Fruit fly (Drosophila melanogaster) whole organism, pupa: Measurements from ENCODE around the gene dan.

Experiments used
- CG10348 ChIP-seq: fragments of 200-800 bp; sonication (Bioruptor generic); IDR thresholded peaks from 2 replicates; pipeline ENCODE4 v1.3.6; 2022; ENCODE audit warnings: missing biosample characterization, missing genetic modification characterization
- CG12605 ChIP-seq: fragments of 200-800 bp; sonication (Bioruptor generic); IDR thresholded peaks from 2 replicates; pipeline ENCODE4 v1.3.6; 2022; ENCODE audit warnings: missing biosample characterization, missing genetic modification characterization
- CG13204 ChIP-seq: fragments of 200-800 bp; sonication (Bioruptor generic); optimal IDR thresholded peaks from 2 replicates; lab custom pipeline; 2018; ENCODE audit warnings: missing biosample characterization, mild to moderate bottlenecking, missing genetic modification characterization, moderate library complexity
- CG14655 ChIP-seq: fragments of 200-800 bp; sonication (Bioruptor generic); optimal IDR thresholded peaks from 3 replicates; lab custom pipeline; 2017; ENCODE audit warnings: mild to moderate bottlenecking, missing biosample characterization, missing genetic modification reagents, missing genetic modification characterization
- CG15710 ChIP-seq: fragments of 200-800 bp; sonication (Bioruptor generic); optimal IDR thresholded peaks from 2 replicates; lab custom pipeline; 2018; ENCODE audit warnings: missing biosample characterization, mild to moderate bottlenecking, missing genetic modification characterization, moderate library complexity
- CG17806 ChIP-seq: fragments of 200-800 bp; sonication (Bioruptor generic); optimal IDR thresholded peaks from 2 replicates; lab custom pipeline; 2018; ENCODE audit warnings: missing biosample characterization, mild to moderate bottlenecking, missing genetic modification characterization, moderate library complexity
- CG32121 ChIP-seq: fragments of 200-800 bp; sonication (Bioruptor generic); IDR thresholded peaks from 2 replicates; pipeline ENCODE4 v1.3.6; 2022; ENCODE audit warnings: missing biosample characterization, missing genetic modification characterization
- CG34367 ChIP-seq: fragments of 200-800 bp; sonication (Bioruptor generic); optimal IDR thresholded peaks from 2 replicates; lab custom pipeline; 2018; ENCODE audit warnings: missing biosample characterization, mild to moderate bottlenecking, missing genetic modification characterization
- CG4496 ChIP-seq: fragments of 200-800 bp; sonication (Bioruptor generic); IDR thresholded peaks from 3 replicates; pipeline ENCODE4 v1.3.6; 2022; ENCODE audit warnings: missing biosample characterization, missing genetic modification characterization
- CG8159 ChIP-seq: fragments of 200-800 bp; sonication (Bioruptor generic); optimal IDR thresholded peaks from 3 replicates; lab custom pipeline; 2018; ENCODE audit warnings: missing biosample characterization, mild to moderate bottlenecking, missing genetic modification characterization, moderate library complexity
- CG8301 ChIP-seq: fragments of 200-800 bp; sonication (Bioruptor generic); optimal IDR thresholded peaks from 2 replicates; lab custom pipeline; 2018; ENCODE audit warnings: missing biosample characterization, mild to moderate bottlenecking, missing genetic modification characterization
- CG9948 ChIP-seq: fragments of 200-800 bp; sonication (Bioruptor generic); optimal IDR thresholded peaks from 2 replicates; lab custom pipeline; 2018; ENCODE audit warnings: missing biosample characterization, mild to moderate bottlenecking, missing genetic modification characterization, moderate library complexity
- D1 ChIP-seq: fragments of 200-800 bp; sonication (Bioruptor generic); optimal IDR thresholded peaks from 2 replicates; lab custom pipeline; 2018; ENCODE audit warnings: missing biosample characterization, mild to moderate bottlenecking, missing genetic modification characterization, moderate library complexity
- EcR ChIP-seq: fragments of 200-800 bp; sonication (Bioruptor generic); optimal IDR thresholded peaks from 3 replicates; lab custom pipeline; 2019; ENCODE audit warnings: missing biosample characterization, missing genetic modification characterization, mild to moderate bottlenecking, moderate library complexity, missing genetic modification reagents
- Ets98B ChIP-seq: fragments of 200-800 bp; sonication (Bioruptor generic); IDR thresholded peaks from 2 replicates; pipeline ENCODE4 v1.3.6; 2022; ENCODE audit warnings: missing biosample characterization, missing genetic modification characterization
- Pif1A ChIP-seq: fragments of 200-800 bp; sonication (Bioruptor generic); optimal IDR thresholded peaks from 3 replicates; lab custom pipeline; 2016; ENCODE audit warnings: missing biosample characterization, missing genetic modification characterization
- Pif1B ChIP-seq: fragments of 200-800 bp; sonication (Bioruptor generic); optimal IDR thresholded peaks from 3 replicates; lab custom pipeline; 2016; ENCODE audit warnings: missing biosample characterization, missing genetic modification characterization
- Snoo ChIP-seq: fragments of 200-800 bp; sonication (Bioruptor generic); optimal IDR thresholded peaks from 3 replicates; lab custom pipeline; 2017; ENCODE audit warnings: missing biosample characterization, mild to moderate bottlenecking, missing genetic modification characterization, inconsistent platforms
- fd96Ca ChIP-seq: fragments of 200-800 bp; sonication (Bioruptor generic); IDR thresholded peaks from 3 replicates; pipeline ENCODE4 v1.3.6; 2022; ENCODE audit warnings: missing biosample characterization, missing genetic modification characterization
- gl ChIP-seq: fragments of 200-800 bp; sonication (Bioruptor generic); optimal IDR thresholded peaks from 2 replicates; lab custom pipeline; 2018; ENCODE audit warnings: missing biosample characterization, mild to moderate bottlenecking, missing genetic modification characterization
- rn ChIP-seq: fragments of 200-800 bp; sonication (Bioruptor generic); IDR thresholded peaks from 2 replicates; pipeline ENCODE4 v1.3.6; 2022; ENCODE audit warnings: missing biosample characterization, missing genetic modification characterization

The dan gene

dm6 chr3R:25183484-25184442 lies at the start of gene dan:
Gene dan (plus strand): TSS chr3R:25184383.
- TF ChIP-seq CG8159 (tag; lab: Kevin White, UChicago) (peak; percentile 71), CG15710 (peak; percentile 68), CG10348 (GFP tag; lab: Robert Waterston, UW) (no peak), Pif1A (GFP tag; lab: Kevin White, UChicago) (no peak), Snoo (tag; lab: Kevin White, UChicago) (no peak), rn (GFP tag; lab: Robert Waterston, UW) (no peak), CG13204 (GFP tag; lab: Kevin White, UChicago) (peak; percentile 53), CG32121 (GFP tag; lab: Robert Waterston, UW) (no peak), CG14655 (GFP tag; lab: Kevin White, UChicago) (peak; percentile 16), EcR (GFP tag; lab: Kevin White, UChicago) (peak; percentile 38), CG4496 (GFP tag; lab: Robert Waterston, UW) (no peak), Ets98B (GFP tag; lab: Robert Waterston, UW) (no peak), fd96Ca (0 out of 3 replicates have a peak, but pooled peaks have one; percentile 17), CG17806 (tag; lab: Kevin White, UChicago) (peak; percentile 51), gl (tag; lab: Kevin White, UChicago) (no peak), D1 (no peak), CG34367 (tag; lab: Kevin White, UChicago) (peak; percentile 39), Pif1B (GFP tag; lab: Kevin White, UChicago) (no peak), CG12605 (GFP tag; lab: Robert Waterston, UW) (peak; percentile 24; the same call in 1 of the 2 replicates), CG8301 (tag; lab: Kevin White, UChicago) (no peak), CG9948 (tag; lab: Kevin White, UChicago) (peak; percentile 61)
- TF ChIP-seq, all 21 proteins: peak for 10

dm6 chr3R:25137565-25138367 lies 46.4 kb upstream of the dan start, which contains the start of gene danr:
Gene danr (plus strand): TSS chr3R:25138072.
- peak; percentile 76 for TF ChIP-seq CG12605 (GFP tag; lab: Robert Waterston, UW)
- no peak for TF ChIP-seq CG8159 (tag; lab: Kevin White, UChicago)
- TF ChIP-seq CG15710: no peak

- TF ChIP-seq gl (tag; lab: Kevin White, UChicago): no peak
- peak; percentile 13 for TF ChIP-seq CG15710
- TF ChIP-seq CG10348 (GFP tag; lab: Robert Waterston, UW): no peak
- no peak for TF ChIP-seq CG32121 (GFP tag; lab: Robert Waterston, UW)
- TF ChIP-seq rn (GFP tag; lab: Robert Waterston, UW): no peak
- no peak for TF ChIP-seq EcR (GFP tag; lab: Kevin White, UChicago)
- no peak for TF ChIP-seq Snoo (tag; lab: Kevin White, UChicago)
- no peak for TF ChIP-seq CG14655 (GFP tag; lab: Kevin White, UChicago)
- peak; percentile 33 for TF ChIP-seq CG8159 (tag; lab: Kevin White, UChicago)
- TF ChIP-seq Pif1A (GFP tag; lab: Kevin White, UChicago): no peak
- TF ChIP-seq CG13204 (GFP tag; lab: Kevin White, UChicago): no peak
- no peak for TF ChIP-seq CG12605 (GFP tag; lab: Robert Waterston, UW)
- TF ChIP-seq CG4496 (GFP tag; lab: Robert Waterston, UW): no peak
- no peak for TF ChIP-seq CG17806 (tag; lab: Kevin White, UChicago)
- TF ChIP-seq Pif1B (GFP tag; lab: Kevin White, UChicago): no peak
- no peak for TF ChIP-seq CG8301 (tag; lab: Kevin White, UChicago)
- no peak for TF ChIP-seq CG34367 (tag; lab: Kevin White, UChicago)
- TF ChIP-seq, all 21 proteins: peak for 2
These were observed 31.8 kb upstream of the dan start for dm6 chr3R:25152342-25152741.

dm6 chr3R:25161520-25161919 lies 22.7 kb upstream of the dan start:
- TF ChIP-seq EcR (GFP tag; lab: Kevin White, UChicago): no peak
- no peak for TF ChIP-seq CG12605 (GFP tag; lab: Robert Waterston, UW)
- no peak for TF ChIP-seq CG8301 (tag; lab: Kevin White, UChicago)
- no peak for TF ChIP-seq Pif1A (GFP tag; lab: Kevin White, UChicago)
- TF ChIP-seq CG15710: no peak
- peak; percentile 18 for TF ChIP-seq CG8159 (tag; lab: Kevin White, UChicago)
- no peak for TF ChIP-seq CG34367 (tag; lab: Kevin White, UChicago)
- no peak for TF ChIP-seq rn (GFP tag; lab: Robert Waterston, UW)

- TF ChIP-seq fd96Ca: no peak
- no peak for TF ChIP-seq CG32121 (GFP tag; lab: Robert Waterston, UW)
- no peak for TF ChIP-seq Ets98B (GFP tag; lab: Robert Waterston, UW)
- no peak for TF ChIP-seq D1
- TF ChIP-seq CG12605 (GFP tag; lab: Robert Waterston, UW): no peak
- TF ChIP-seq CG13204 (GFP tag; lab: Kevin White, UChicago): no peak
- TF ChIP-seq rn (GFP tag; lab: Robert Waterston, UW): no peak
- TF ChIP-seq Pif1A (GFP tag; lab: Kevin White, UChicago): no peak
- no peak for TF ChIP-seq CG14655 (GFP tag; lab: Kevin White, UChicago)
- no peak for TF ChIP-seq CG15710
- TF ChIP-seq Pif1B (GFP tag; lab: Kevin White, UChicago): no peak
- TF ChIP-seq CG4496 (GFP tag; lab: Robert Waterston, UW): no peak
- no peak for TF ChIP-seq CG34367 (tag; lab: Kevin White, UChicago)
- no peak for TF ChIP-seq gl (tag; lab: Kevin White, UChicago)
- TF ChIP-seq Snoo (tag; lab: Kevin White, UChicago): no peak
- no peak for TF ChIP-seq CG10348 (GFP tag; lab: Robert Waterston, UW)
- TF ChIP-seq CG8159 (tag; lab: Kevin White, UChicago): no peak
These were observed 17.4 kb upstream of the dan start for dm6 chr3R:25166788-25167187.
